Worm (Caenorhabditis elegans) whole organism, L3 larva: ENCODE data around the gene sdf-9.
A peak's percentile ranks its signal among the peaks of the same experiment; 100 is the strongest.

Source experiments
- R02D3.7 ChIP-seq: fragments of 150-350 bp; optimal IDR thresholded peaks from 2 replicates; lab custom pipeline; 2014; ENCODE audit warnings: missing biosample characterization, missing genetic modification characterization
- ZK546.5 ChIP-seq: sonication (generic microtip); optimal IDR thresholded peaks from 2 replicates; lab custom pipeline; 2017; ENCODE audit warnings: missing biosample characterization, missing genetic modification characterization
- ceh-16 ChIP-seq: sonication (generic microtip); optimal IDR thresholded peaks from 2 replicates; lab custom pipeline; 2017; ENCODE audit warnings: missing biosample characterization, missing genetic modification characterization
- ceh-28 ChIP-seq: fragments of 150-350 bp; optimal IDR thresholded peaks from 2 replicates; lab custom pipeline; 2014; ENCODE audit warnings: missing biosample characterization, missing genetic modification reagents, missing genetic modification characterization
- ceh-82 ChIP-seq: fragments of 150-350 bp; optimal IDR thresholded peaks from 2 replicates; lab custom pipeline; 2014; ENCODE audit warnings: missing biosample characterization, missing genetic modification characterization
- daf-12 ChIP-seq: fragments of 150-350 bp; optimal IDR thresholded peaks from 2 replicates; lab custom pipeline; 2014; ENCODE audit warnings: missing biosample characterization, missing genetic modification reagents, missing genetic modification characterization
- egl-27 ChIP-seq: sonication (generic microtip); optimal IDR thresholded peaks from 4 replicates; lab custom pipeline; 2017; ENCODE audit warnings: missing biosample characterization, missing genetic modification reagents, missing genetic modification characterization
- egl-5 ChIP-seq: fragments of 150-350 bp; optimal IDR thresholded peaks from 2 replicates; lab custom pipeline; 2017; ENCODE audit warnings: missing biosample characterization, missing genetic modification reagents, missing genetic modification characterization, inconsistent platforms
- elt-2 ChIP-seq: sonication (generic microtip); optimal IDR thresholded peaks from 2 replicates; lab custom pipeline; 2016; ENCODE audit warnings: missing genetic modification reagents, mild to moderate bottlenecking, missing genetic modification characterization, missing compliant biosample characterization
- elt-3 ChIP-seq, 3 experiments: fragments of 150-350 bp in 1 of 3; sonication (generic microtip) in 2 of 3; optimal IDR thresholded peaks; 2 replicates in 2 of 3; 4 replicates in 1 of 3; lab custom pipeline; 2014 to 2017; ENCODE audit warnings: missing biosample characterization in 3 of 3, missing genetic modification characterization in 3 of 3
- fos-1 ChIP-seq: fragments of 150-350 bp; optimal IDR thresholded peaks from 2 replicates; lab custom pipeline; 2014; ENCODE audit warnings: missing biosample characterization, missing genetic modification characterization
- hmg-11 ChIP-seq: sonication (generic microtip); optimal IDR thresholded peaks from 2 replicates; lab custom pipeline; 2016; ENCODE audit warnings: missing genetic modification characterization, missing compliant biosample characterization
- jun-1 ChIP-seq: fragments of 150-350 bp; optimal IDR thresholded peaks from 2 replicates; lab custom pipeline; 2014; ENCODE audit warnings: missing biosample characterization, missing genetic modification reagents, missing genetic modification characterization
- lsy-12 ChIP-seq: sonication (generic microtip); optimal IDR thresholded peaks from 2 replicates; lab custom pipeline; 2016; ENCODE audit warnings: mild to moderate bottlenecking, missing genetic modification characterization, missing compliant biosample characterization
- mml-1 ChIP-seq: fragments of 150-350 bp; sonication (generic microtip); optimal IDR thresholded peaks from 3 replicates; lab custom pipeline; 2014; ENCODE audit warnings: missing biosample characterization, missing genetic modification characterization
- nfya-1 ChIP-seq: sonication (generic microtip); optimal IDR thresholded peaks from 2 replicates; lab custom pipeline; 2017; ENCODE audit warnings: missing genetic modification characterization, mild to moderate bottlenecking, missing compliant biosample characterization, antibody characterized with exemption, moderate library complexity; ENCODE audit not compliant: insufficient read depth
- nhr-23 ChIP-seq: fragments of 150-350 bp; optimal IDR thresholded peaks from 2 replicates; lab custom pipeline; 2014; ENCODE audit warnings: missing biosample characterization, missing genetic modification reagents, missing genetic modification characterization
- nhr-237 ChIP-seq: fragments of 150-350 bp; optimal IDR thresholded peaks from 2 replicates; lab custom pipeline; 2014; ENCODE audit warnings: missing biosample characterization, missing genetic modification characterization
- nhr-28 ChIP-seq: fragments of 150-350 bp; optimal IDR thresholded peaks from 2 replicates; lab custom pipeline; 2014; ENCODE audit warnings: missing biosample characterization, missing genetic modification characterization
- nhr-67 ChIP-seq: fragments of 150-350 bp; optimal IDR thresholded peaks from 2 replicates; lab custom pipeline; 2014; ENCODE audit warnings: missing biosample characterization, missing genetic modification characterization
- nhr-76 ChIP-seq: fragments of 150-350 bp; sonication (generic microtip); optimal IDR thresholded peaks from 5 replicates; lab custom pipeline; 2014; ENCODE audit warnings: missing biosample characterization, missing genetic modification characterization
- pha-4 ChIP-seq: fragments of 150-350 bp; optimal IDR thresholded peaks from 2 replicates; lab custom pipeline; 2014; ENCODE audit warnings: missing biosample characterization, missing genetic modification reagents, missing genetic modification characterization
- pqm-1 ChIP-seq: fragments of 150-350 bp; optimal IDR thresholded peaks from 2 replicates; lab custom pipeline; 2017; ENCODE audit warnings: missing biosample characterization, missing genetic modification characterization, inconsistent platforms
- sea-2 ChIP-seq: fragments of 150-350 bp; sonication (generic microtip); optimal IDR thresholded peaks from 4 replicates; lab custom pipeline; 2014; ENCODE audit warnings: missing biosample characterization, missing genetic modification reagents, missing genetic modification characterization
- skn-1 ChIP-seq: fragments of 150-350 bp; optimal IDR thresholded peaks from 2 replicates; lab custom pipeline; 2014; ENCODE audit warnings: missing biosample characterization, missing genetic modification characterization
- snpc-4 ChIP-seq: fragments of 150-350 bp; optimal IDR thresholded peaks from 2 replicates; lab custom pipeline; 2014; ENCODE audit warnings: missing biosample characterization, missing genetic modification characterization
- tbx-2 ChIP-seq: sonication (generic microtip); optimal IDR thresholded peaks from 2 replicates; lab custom pipeline; 2016; ENCODE audit warnings: mild to moderate bottlenecking, missing genetic modification characterization, missing compliant biosample characterization
- unc-39 ChIP-seq: sonication (generic microtip); optimal IDR thresholded peaks from 4 replicates; lab custom pipeline; 2017; ENCODE audit warnings: missing biosample characterization, missing genetic modification characterization
- unc-62 ChIP-seq: fragments of 150-350 bp; sonication (generic microtip); optimal IDR thresholded peaks from 4 replicates; lab custom pipeline; 2014; ENCODE audit warnings: missing biosample characterization, missing genetic modification reagents, missing genetic modification characterization
- ztf-11 ChIP-seq: fragments of 150-350 bp; optimal IDR thresholded peaks from 2 replicates; lab custom pipeline; 2014; ENCODE audit warnings: missing biosample characterization, missing genetic modification characterization

sdf-9 gene

DNA sequence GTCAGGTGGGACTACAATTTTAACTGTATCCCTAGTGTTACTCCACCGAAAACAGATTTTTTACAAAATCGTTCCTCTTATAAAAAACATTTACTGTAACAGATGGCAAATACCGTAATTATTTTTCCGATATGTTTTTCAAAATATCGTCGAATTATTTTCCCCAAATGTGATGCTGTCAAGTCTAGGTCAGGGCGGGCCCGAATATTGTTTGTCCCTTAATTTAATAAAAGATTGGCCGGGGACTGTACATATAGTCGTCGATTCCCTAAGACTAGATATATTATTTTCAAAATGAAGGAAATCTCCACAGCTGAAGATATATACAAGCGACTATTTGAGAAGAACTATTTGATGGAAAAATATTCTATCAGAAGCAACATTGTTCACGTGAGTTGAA is at the start of gene sdf-9:
TSS of gene sdf-9 (plus strand) at position 301 of the 400 bp plus-strand sequence.
- TF ChIP-seq hmg-11 (tag; lab: Kevin White, UChicago) (no peak), nhr-67 (no peak), nhr-23 (tag; lab: Kevin White, UChicago) (no peak), unc-62 (GFP tag; lab: Kevin White, UChicago) (no peak), unc-39 (tag; lab: Kevin White, UChicago) (no peak), ztf-11 (tag; lab: Kevin White, UChicago) (no peak), fos-1 (tag; lab: Kevin White, UChicago) (no peak)

DNA sequence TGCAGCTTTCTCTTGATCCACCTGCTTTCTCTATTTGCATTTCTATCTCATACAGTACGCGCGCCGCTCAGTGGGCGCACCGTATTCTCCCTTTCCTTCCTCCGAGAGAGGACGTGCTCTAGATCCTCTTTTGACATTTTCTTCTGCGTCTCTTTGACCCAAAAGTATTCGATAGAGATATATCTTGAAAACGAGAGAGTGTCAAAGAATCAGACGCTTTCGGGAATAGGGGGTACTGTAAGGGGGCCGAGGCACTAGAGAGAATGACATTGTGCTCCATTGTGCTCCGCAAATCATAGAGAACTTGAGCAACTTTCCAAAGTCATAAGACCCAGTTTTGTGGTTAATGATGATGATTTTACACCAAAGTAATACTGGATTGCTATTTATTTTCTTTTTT is 48.9 kb upstream of the sdf-9 start:
- TF ChIP-seq egl-5 (tag; lab: Kevin White, UChicago) (no peak), nhr-237 (tag; lab: Kevin White, UChicago) (no peak), ceh-16 (tag; lab: Kevin White, UChicago) (no peak)
- TF ChIP-seq, all 47 proteins: peak for 0

DNA sequence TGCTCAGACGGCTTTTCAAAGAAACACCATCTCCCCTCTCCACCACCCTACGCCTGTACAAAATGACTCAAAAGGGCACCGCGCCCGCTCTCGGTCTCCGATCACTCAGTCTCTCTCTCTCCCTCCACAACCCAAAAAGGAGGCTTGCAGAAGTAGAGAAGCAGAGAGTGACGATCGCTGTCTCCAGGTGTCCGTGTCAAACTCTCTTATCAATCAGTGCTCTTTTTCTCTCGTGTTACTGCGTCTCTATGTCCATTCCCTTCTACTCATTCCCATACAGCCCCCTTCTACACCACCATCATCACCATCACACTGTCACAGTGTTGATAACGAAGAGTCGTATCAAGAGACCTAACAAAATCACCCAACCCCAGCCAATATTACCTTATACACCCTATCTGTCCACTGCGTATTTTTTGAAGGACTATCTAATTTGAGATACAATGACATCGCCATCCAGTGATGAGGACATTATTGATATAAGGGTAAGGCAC is 45.4 kb upstream of the sdf-9 start, which contains the start of gene pha-4:
TSS of gene pha-4 (plus strand) at position 444 of the 494 bp plus-strand sequence.
- TF ChIP-seq hmg-11 (tag; lab: Kevin White, UChicago) (no peak), nhr-28 (no peak), lsy-12 (no peak), pqm-1 (tag; lab: Kevin White, UChicago) (peak; percentile 69), nhr-76 (tag; lab: Kevin White, UChicago) (no peak), elt-2 (tag; lab: Kevin White, UChicago) (peak; percentile 86), skn-1 (tag; lab: Kevin White, UChicago) (no peak)
- TF ChIP-seq, all 47 proteins: peak for 2

DNA sequence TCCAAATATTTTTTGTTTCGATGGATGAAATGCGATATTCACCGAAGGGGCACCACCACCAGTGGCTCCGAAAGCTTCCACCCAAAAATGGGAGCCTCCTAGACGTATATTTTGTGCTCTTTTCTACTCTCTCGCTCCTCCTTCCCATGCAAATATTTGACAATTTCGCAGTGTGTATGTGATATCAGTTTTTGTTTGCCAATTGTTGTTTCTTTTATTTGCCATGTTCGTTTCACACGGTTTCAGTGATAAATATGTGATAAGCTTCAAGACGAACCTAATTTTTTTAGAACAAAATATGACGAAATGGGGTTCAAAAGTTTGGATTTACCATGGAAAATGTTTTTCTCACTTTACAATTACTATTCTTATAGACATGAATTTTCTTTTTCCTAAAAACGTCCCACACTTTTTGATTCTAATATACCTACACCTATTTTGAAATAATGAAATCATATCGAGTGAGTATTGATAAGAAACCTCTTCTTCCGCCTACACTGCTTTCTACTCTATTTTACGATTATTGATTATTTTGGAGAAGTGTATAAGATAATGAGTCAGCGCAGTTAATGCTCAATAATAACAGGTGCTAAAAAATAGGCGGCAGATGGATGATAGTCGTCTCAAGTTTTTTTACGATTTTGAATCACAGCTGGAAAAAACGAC is 44.0 kb upstream of the sdf-9 start:
- peak; percentile 68 for TF ChIP-seq elt-2 (tag; lab: Kevin White, UChicago)
- TF ChIP-seq nhr-28, result no peak
- TF ChIP-seq egl-27 (tag; lab: Kevin White, UChicago), result no peak
- TF ChIP-seq tbx-2 (tag; lab: Kevin White, UChicago), result no peak
- TF ChIP-seq fos-1 (tag; lab: Kevin White, UChicago), result no peak
- no peak for TF ChIP-seq lsy-12
- TF ChIP-seq elt-3 (tag; optimal IDR thresholded peaks at IDR 0.05; lab: Kevin White, UChicago), result no peak
- TF ChIP-seq mml-1 (tag; lab: Kevin White, UChicago), result no peak
- no peak for TF ChIP-seq ceh-82 (tag; lab: Kevin White, UChicago)
- TF ChIP-seq sea-2 (GFP tag; lab: Kevin White, UChicago), result no peak
- no peak for TF ChIP-seq unc-62 (GFP tag; lab: Kevin White, UChicago)
- TF ChIP-seq snpc-4, result no peak
- TF ChIP-seq ceh-28 (tag; lab: Kevin White, UChicago), result peak; percentile 54
- TF ChIP-seq pqm-1 (tag; lab: Kevin White, UChicago), result peak; percentile 44
- no peak for TF ChIP-seq R02D3.7 (tag; lab: Kevin White, UChicago)
- TF ChIP-seq, all 47 proteins: peak for 3

DNA sequence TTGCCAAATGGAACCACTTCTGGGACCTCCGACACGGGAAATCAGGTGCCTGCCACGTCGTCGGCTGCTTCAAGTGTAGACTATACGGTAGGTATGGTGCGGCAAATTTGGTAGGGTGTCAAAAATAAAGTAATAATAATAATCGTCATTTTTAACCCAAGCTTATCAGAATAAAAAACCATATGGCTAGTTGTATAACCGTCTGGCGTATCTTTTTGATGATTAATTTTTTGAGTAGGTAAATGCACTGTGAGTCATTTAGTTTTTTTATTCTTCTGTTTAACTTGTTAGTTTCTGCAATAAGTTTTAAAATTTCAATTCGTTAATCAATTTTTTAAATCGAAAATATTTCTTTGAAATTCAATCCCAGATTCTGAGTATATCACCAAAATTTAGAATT is 42.5 kb upstream of the sdf-9 start:
- TF ChIP-seq ZK546.5, result no peak
- no peak for TF ChIP-seq jun-1
- peak; percentile 65 for TF ChIP-seq pha-4
- TF ChIP-seq pqm-1 (tag; lab: Kevin White, UChicago), result peak; percentile 47
- peak; percentile 18 for TF ChIP-seq elt-2 (tag; lab: Kevin White, UChicago)
- TF ChIP-seq, all 47 proteins: peak for 3

DNA sequence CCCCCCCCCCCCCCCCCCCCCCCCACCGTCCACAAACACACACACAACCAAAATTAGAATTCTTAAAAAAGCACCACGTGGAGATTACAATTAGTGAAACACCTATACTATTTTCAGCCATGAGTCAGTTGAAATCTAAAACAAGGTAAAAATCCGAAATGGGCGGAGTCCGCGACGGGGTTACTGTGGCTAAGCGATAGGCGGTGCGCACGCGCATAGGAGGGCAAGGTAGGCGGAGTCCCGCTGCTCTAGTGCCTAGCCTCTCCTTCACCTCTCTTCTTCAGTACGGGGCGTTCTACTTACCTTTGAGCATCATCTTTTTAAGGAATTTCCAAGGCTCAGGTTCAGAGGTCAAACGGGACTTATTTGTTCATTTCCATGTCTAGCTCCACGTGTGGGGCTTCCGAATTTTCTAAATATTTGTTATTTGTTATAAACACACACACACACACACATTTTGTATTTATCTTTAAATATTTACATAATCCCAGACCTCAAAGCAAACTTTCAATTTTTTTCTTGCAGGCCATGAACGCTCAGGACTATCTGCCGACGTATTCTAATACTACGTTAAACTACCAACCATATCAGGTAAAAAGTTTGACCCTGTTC is 41.5 kb upstream of the sdf-9 start:
- TF ChIP-seq daf-12 (no peak), ceh-16 (tag; lab: Kevin White, UChicago) (no peak), pha-4 (peak; percentile 100), nfya-1 (tag; lab: Kevin White, UChicago) (peak; percentile 30)
